Fruit fly (Drosophila melanogaster) whole organism, embryonic: ENCODE measurements around the gene Jhbp2.
A peak's percentile ranks its signal among the peaks of the same experiment; 100 is the strongest.

Experiments
- Adf1 ChIP-seq: fragments of 200-800 bp; sonication (Bioruptor generic); IDR thresholded peaks from 2 replicates; pipeline ENCODE4 v1.3.6; 2022; ENCODE audit warnings: missing biosample characterization, missing genetic modification characterization
- BEAF-32 ChIP-seq: fragments of 200-800 bp; sonication (Bioruptor generic); optimal IDR thresholded peaks from 3 replicates; lab custom pipeline; 2017; ENCODE audit warnings: missing biosample characterization, missing genetic modification characterization, mild to moderate bottlenecking, moderate library complexity, missing genetic modification reagents
- Bdp1 ChIP-seq: fragments of 200-800 bp; sonication (Bioruptor generic); optimal IDR thresholded peaks from 3 replicates; lab custom pipeline; 2016; ENCODE audit warnings: missing biosample characterization, missing genetic modification characterization
- Blimp-1 ChIP-seq: fragments of 200-800 bp; sonication (Bioruptor generic); optimal IDR thresholded peaks from 3 replicates; lab custom pipeline; 2018; ENCODE audit warnings: missing biosample characterization, missing genetic modification characterization, mild to moderate bottlenecking, moderate library complexity, missing genetic modification reagents
- CG10147 ChIP-seq: fragments of 200-800 bp; sonication (Bioruptor generic); optimal IDR thresholded peaks from 2 replicates; lab custom pipeline; 2019; ENCODE audit warnings: missing biosample characterization, mild to moderate bottlenecking, missing genetic modification characterization, moderate library complexity
- CG1024 ChIP-seq: fragments of 200-800 bp; sonication (Bioruptor generic); IDR thresholded peaks from 2 replicates; pipeline ENCODE4 v1.3.6; 2022; ENCODE audit warnings: missing biosample characterization, missing genetic modification characterization
- CG10565 ChIP-seq: fragments of 200-800 bp; sonication (Bioruptor generic); optimal IDR thresholded peaks from 3 replicates; lab custom pipeline; 2016; ENCODE audit warnings: missing biosample characterization, mild to moderate bottlenecking, missing genetic modification characterization
- CG11398 ChIP-seq: fragments of 200-800 bp; sonication (Bioruptor generic); optimal IDR thresholded peaks from 2 replicates; lab custom pipeline; 2016; ENCODE audit warnings: missing biosample characterization, missing genetic modification characterization
- CG11696 ChIP-seq: fragments of 200-800 bp; sonication (Bioruptor generic); IDR thresholded peaks from 2 replicates; pipeline ENCODE4 v1.3.6; 2022; ENCODE audit warnings: missing biosample characterization, missing genetic modification characterization
- CG13894 ChIP-seq: fragments of 200-800 bp; sonication (Bioruptor generic); optimal IDR thresholded peaks from 3 replicates; lab custom pipeline; 2018; ENCODE audit warnings: missing biosample characterization, mild to moderate bottlenecking, missing genetic modification characterization, moderate library complexity
- CG15073 ChIP-seq: fragments of 200-800 bp; sonication (Bioruptor generic); optimal IDR thresholded peaks from 2 replicates; lab custom pipeline; 2016; ENCODE audit warnings: missing biosample characterization, missing genetic modification characterization
- CG17359 ChIP-seq: fragments of 200-800 bp; sonication (Bioruptor generic); optimal IDR thresholded peaks from 3 replicates; lab custom pipeline; 2018; ENCODE audit warnings: missing biosample characterization, mild to moderate bottlenecking, missing genetic modification characterization, moderate library complexity
- CG2120 ChIP-seq: fragments of 200-800 bp; sonication (Bioruptor generic); optimal IDR thresholded peaks from 3 replicates; lab custom pipeline; 2016; ENCODE audit warnings: missing biosample characterization, missing genetic modification characterization
- CG2129 ChIP-seq: fragments of 200-800 bp; sonication (Bioruptor generic); IDR thresholded peaks from 2 replicates; pipeline ENCODE4 v1.3.6; 2022; ENCODE audit warnings: missing biosample characterization, missing genetic modification characterization; ENCODE audit not compliant: partially characterized antibody
- CG2712 ChIP-seq: fragments of 200-800 bp; optimal IDR thresholded peaks from 3 replicates; lab custom pipeline; 2019; ENCODE audit warnings: missing biosample characterization, mild to moderate bottlenecking, missing genetic modification characterization, moderate library complexity
- CG30431 ChIP-seq: fragments of 200-800 bp; sonication (Bioruptor generic); optimal IDR thresholded peaks from 2 replicates; lab custom pipeline; 2017; ENCODE audit warnings: missing biosample characterization, missing genetic modification characterization
- CG31365 ChIP-seq: fragments of 200-800 bp; sonication (Bioruptor generic); optimal IDR thresholded peaks from 2 replicates; lab custom pipeline; 2018; ENCODE audit warnings: missing biosample characterization, mild to moderate bottlenecking, missing genetic modification characterization
- CG3163 ChIP-seq: fragments of 200-800 bp; sonication (Bioruptor generic); optimal IDR thresholded peaks from 3 replicates; lab custom pipeline; 2016; ENCODE audit warnings: missing biosample characterization, missing genetic modification characterization
- CG3847 ChIP-seq: fragments of 200-800 bp; sonication (Bioruptor generic); IDR thresholded peaks from 2 replicates; pipeline ENCODE4 v1.3.6; 2022; ENCODE audit warnings: missing biosample characterization, missing genetic modification characterization
- CG4360 ChIP-seq: fragments of 200-800 bp; sonication (Bioruptor generic); IDR thresholded peaks from 2 replicates; pipeline ENCODE4 v1.3.6; 2022; ENCODE audit warnings: missing biosample characterization, missing genetic modification characterization
- CG4617 ChIP-seq: fragments of 200-800 bp; sonication (Bioruptor generic); optimal IDR thresholded peaks from 3 replicates; lab custom pipeline; 2016; ENCODE audit warnings: missing biosample characterization, missing genetic modification characterization, borderline replicate concordance
- CG6813 ChIP-seq: fragments of 200-800 bp; sonication (Bioruptor generic); optimal IDR thresholded peaks from 2 replicates; lab custom pipeline; 2017; ENCODE audit warnings: missing biosample characterization, missing genetic modification characterization, mild to moderate bottlenecking, moderate library complexity, missing genetic modification reagents
- CG7987 ChIP-seq: fragments of 200-800 bp; sonication (Bioruptor generic); optimal IDR thresholded peaks from 2 replicates; lab custom pipeline; 2018; ENCODE audit warnings: missing biosample characterization, mild to moderate bottlenecking, missing genetic modification characterization, moderate library complexity
- CG8388 ChIP-seq: fragments of 200-800 bp; sonication (Bioruptor generic); optimal IDR thresholded peaks from 2 replicates; lab custom pipeline; 2019; ENCODE audit warnings: missing biosample characterization, mild to moderate bottlenecking, missing genetic modification characterization, moderate library complexity
- D ChIP-seq, 2 experiments: fragments of 200-800 bp in 1 of 2; fragments of >200 bp in 1 of 2; sonication (Bioruptor generic) in 1 of 2; optimal IDR thresholded peaks; 2 replicates in 1 of 2; 3 replicates in 1 of 2; lab custom pipeline; 2017; ENCODE audit warnings: mild to moderate bottlenecking in 1 of 2, missing biosample characterization in 1 of 2, missing genetic modification characterization in 1 of 2, missing genetic modification reagents in 1 of 2
- Dbx ChIP-seq: fragments of 200-800 bp; sonication (Bioruptor generic); IDR thresholded peaks from 3 replicates; pipeline ENCODE4 v1.3.6; 2022; ENCODE audit warnings: missing biosample characterization, missing genetic modification characterization
- Gug ChIP-seq: fragments of 200-800 bp; sonication (Bioruptor generic); IDR thresholded peaks from 4 replicates; pipeline ENCODE4 v1.3.6; 2022; ENCODE audit warnings: missing biosample characterization, missing genetic modification characterization
- HLH54F ChIP-seq: fragments of 200-800 bp; sonication (Bioruptor generic); optimal IDR thresholded peaks from 3 replicates; lab custom pipeline; 2016; ENCODE audit warnings: missing biosample characterization, missing genetic modification characterization
- Hmx ChIP-seq: fragments of 200-800 bp; sonication (Bioruptor generic); optimal IDR thresholded peaks from 2 replicates; lab custom pipeline; 2016; ENCODE audit warnings: missing biosample characterization, missing genetic modification characterization
- Mad ChIP-seq: fragments of 200-800 bp; sonication (Bioruptor generic); optimal IDR thresholded peaks from 2 replicates; lab custom pipeline; 2016; ENCODE audit warnings: missing biosample characterization, missing genetic modification characterization
- Oaz ChIP-seq: fragments of 200-800 bp; sonication (Bioruptor generic); IDR thresholded peaks from 2 replicates; pipeline ENCODE4 v1.3.6; 2022; ENCODE audit warnings: missing biosample characterization, missing genetic modification characterization
- Sin3A ChIP-seq: fragments of >200 bp; optimal IDR thresholded peaks from 2 replicates; lab custom pipeline; 2018
- chif ChIP-seq, 2 experiments: fragments of 200-800 bp; sonication (Bioruptor generic); optimal IDR thresholded peaks; 3 replicates each; lab custom pipeline; 2016; ENCODE audit warnings: missing biosample characterization in 2 of 2, missing genetic modification characterization in 2 of 2
- exex ChIP-seq: fragments of 200-800 bp; sonication (Bioruptor generic); optimal IDR thresholded peaks from 4 replicates; lab custom pipeline; 2018; ENCODE audit warnings: missing biosample characterization, mild to moderate bottlenecking, missing genetic modification characterization, moderate library complexity
- ftz-f1 ChIP-seq: fragments of 200-800 bp; sonication (Bioruptor generic); optimal IDR thresholded peaks from 2 replicates; lab custom pipeline; 2016; ENCODE audit warnings: missing biosample characterization, missing genetic modification characterization
- kni ChIP-seq: fragments of 200-800 bp; sonication (Bioruptor generic); optimal IDR thresholded peaks from 3 replicates; lab custom pipeline; 2017; ENCODE audit warnings: mild to moderate bottlenecking, missing biosample characterization, missing genetic modification reagents, missing genetic modification characterization
- knrl ChIP-seq: fragments of 200-800 bp; sonication (Bioruptor generic); IDR thresholded peaks from 3 replicates; pipeline ENCODE4 v1.3.6; 2022; ENCODE audit warnings: missing biosample characterization, missing genetic modification characterization; ENCODE audit not compliant: partially characterized antibody
- lmd ChIP-seq: fragments of 200-800 bp; sonication (Bioruptor generic); IDR thresholded peaks from 2 replicates; pipeline ENCODE4 v1.3.6; 2022; ENCODE audit warnings: missing biosample characterization, missing genetic modification characterization
- luna ChIP-seq: fragments of 200-800 bp; sonication (Bioruptor generic); optimal IDR thresholded peaks from 2 replicates; lab custom pipeline; 2016; ENCODE audit warnings: missing biosample characterization, missing genetic modification characterization
- oc ChIP-seq: fragments of 200-800 bp; sonication (Bioruptor generic); optimal IDR thresholded peaks from 2 replicates; lab custom pipeline; 2018; ENCODE audit warnings: missing biosample characterization, mild to moderate bottlenecking, missing genetic modification characterization, moderate library complexity
- pita ChIP-seq: fragments of 200-800 bp; sonication (Bioruptor generic); optimal IDR thresholded peaks from 2 replicates; lab custom pipeline; 2017; ENCODE audit warnings: missing biosample characterization, mild to moderate bottlenecking, missing genetic modification characterization
- prd ChIP-seq, 3 experiments: fragments of >200 bp in 2 of 3; fragments of 200-800 bp in 1 of 3; sonication (Bioruptor generic) in 1 of 3; optimal IDR thresholded peaks in 2 of 3; IDR thresholded peaks in 1 of 3; 2 replicates in 2 of 3; 3 replicates in 1 of 3; pipeline versions ENCODE4 v1.3.6 to Lab custom; 2017 to 2022; ENCODE audit warnings: missing biosample characterization in 1 of 3, missing genetic modification characterization in 1 of 3
- scrt ChIP-seq: fragments of 200-800 bp; sonication (Bioruptor generic); optimal IDR thresholded peaks from 2 replicates; lab custom pipeline; 2018; ENCODE audit warnings: missing biosample characterization, mild to moderate bottlenecking, missing genetic modification characterization, moderate library complexity
- sens ChIP-seq: fragments of 200-800 bp; sonication (Bioruptor generic); peaks from one replicate; lab custom pipeline; 2016; ENCODE audit warnings: missing biosample characterization, missing genetic modification characterization
- shn ChIP-seq: fragments of 200-800 bp; sonication (Bioruptor generic); optimal IDR thresholded peaks from 3 replicates; lab custom pipeline; 2016; ENCODE audit warnings: missing biosample characterization, missing genetic modification characterization
- sima ChIP-seq: fragments of 200-800 bp; sonication (Bioruptor generic); optimal IDR thresholded peaks from 2 replicates; lab custom pipeline; 2016; ENCODE audit warnings: missing biosample characterization, missing genetic modification characterization
- sob ChIP-seq: fragments of 200-800 bp; sonication (Bioruptor generic); IDR thresholded peaks from 2 replicates; pipeline ENCODE4 v1.3.6; 2022; ENCODE audit warnings: missing biosample characterization, missing genetic modification characterization
- stwl ChIP-seq: fragments of 200-800 bp; sonication (Bioruptor generic); optimal IDR thresholded peaks from 3 replicates; lab custom pipeline; 2018; ENCODE audit warnings: missing biosample characterization, mild to moderate bottlenecking, missing genetic modification characterization, moderate library complexity
- zf30C ChIP-seq: fragments of 200-800 bp; sonication (Bioruptor generic); optimal IDR thresholded peaks from 3 replicates; lab custom pipeline; 2018; ENCODE audit warnings: missing biosample characterization, mild to moderate bottlenecking, missing genetic modification characterization

The Jhbp2 gene

dm6 chr3R:4970415-4971140, 9.4 kb upstream of the Jhbp2 start (continued):
- peak; percentile 67 for TF ChIP-seq CG3163 (GFP tag; lab: Kevin White, UChicago)
- TF ChIP-seq CG2120, result peak; percentile 69
- no peak for TF ChIP-seq Sin3A (lab: Kevin White, UChicago)
- no peak for TF ChIP-seq D (optimal IDR thresholded peaks at IDR 0.05; lab: Kevin White, UChicago)
- TF ChIP-seq D (GFP tag; optimal IDR thresholded peaks at IDR 0.05; lab: Kevin White, UChicago), result no peak
- TF ChIP-seq Hmx (GFP tag; lab: Kevin White, UChicago), result no peak
- peak; percentile 44 for TF ChIP-seq Mad (GFP tag; lab: Kevin White, UChicago)
- TF ChIP-seq HLH54F (GFP tag; lab: Kevin White, UChicago), result peak; percentile 70
- TF ChIP-seq sens (GFP tag; lab: Kevin White, UChicago), result peak; percentile 71
- TF ChIP-seq CG15073 (GFP tag; lab: Kevin White, UChicago), result no peak
- no peak for TF ChIP-seq zf30C
- TF ChIP-seq CG4360, result no peak
- TF ChIP-seq lmd, result peak; percentile 72
- TF ChIP-seq Bdp1, result no peak
- TF ChIP-seq sima (GFP tag; lab: Kevin White, UChicago), result no peak
- no peak for TF ChIP-seq CG30431 (GFP tag; lab: Kevin White, UChicago)
- TF ChIP-seq BEAF-32 (GFP tag; lab: Kevin White, UChicago), result peak; percentile 7
- TF ChIP-seq Adf1 (GFP tag; lab: Robert Waterston, UW), result no peak
- TF ChIP-seq prd (optimal IDR thresholded peaks at IDR 0.05; lab: Kevin White, UChicago), result no peak
- TF ChIP-seq prd (GFP tag; IDR thresholded peaks at IDR 0.05; lab: Robert Waterston, UW), result peak; percentile 74
- TF ChIP-seq CG3847, result peak; percentile 73
- TF ChIP-seq CG11398, result no peak
- no peak for TF ChIP-seq CG6813
- peak; percentile 97 for TF ChIP-seq pita (GFP tag; lab: Kevin White, UChicago)
- TF ChIP-seq CG17359, result peak; percentile 22
- peak; percentile 35 for TF ChIP-seq luna (GFP tag; lab: Kevin White, UChicago)
- TF ChIP-seq chif (GFP tag; optimal IDR thresholded peaks at IDR 0.05; lab: Kevin White, UChicago), result peak; percentile 55 to 78
- no peak for TF ChIP-seq exex
- TF ChIP-seq scrt, result no peak
- no peak for TF ChIP-seq CG11696 (GFP tag; lab: Robert Waterston, UW)
- peak; percentile 100 for TF ChIP-seq CG31365 (tag; lab: Kevin White, UChicago)
- peak; percentile 62 for TF ChIP-seq CG7987
- TF ChIP-seq Gug (GFP tag; lab: Robert Waterston, UW), result peak; percentile 41; the same call in 2 of the 4 replicates
- TF ChIP-seq CG2129 (GFP tag; lab: Robert Waterston, UW), result no peak
- TF ChIP-seq CG8388 (GFP tag; lab: Kevin White, UChicago), result no peak
- TF ChIP-seq CG10565 (GFP tag; lab: Kevin White, UChicago), result no peak
- TF ChIP-seq CG13894, result peak; percentile 86
- TF ChIP-seq kni (GFP tag; lab: Kevin White, UChicago), result no peak
- peak; percentile 58 for TF ChIP-seq CG2712 (tag; lab: Kevin White, UChicago)
- TF ChIP-seq stwl (tag; lab: Kevin White, UChicago), result peak; percentile 17
- peak; percentile 31 for TF ChIP-seq CG10147 (GFP tag; lab: Kevin White, UChicago)
- peak; percentile 66 for TF ChIP-seq CG1024 (GFP tag; lab: Robert Waterston, UW)
- TF ChIP-seq CG4617 (GFP tag; lab: Kevin White, UChicago), result no peak
- TF ChIP-seq shn (GFP tag; lab: Kevin White, UChicago), result peak; percentile 70
- TF ChIP-seq knrl (GFP tag; lab: Robert Waterston, UW), result peak; percentile 82
- peak; percentile 12 for TF ChIP-seq ftz-f1 (GFP tag; lab: Kevin White, UChicago)
- TF ChIP-seq Oaz, result 0 out of 2 replicates have a peak, but pooled peaks have one; percentile 31
- peak; percentile 86 for TF ChIP-seq Dbx (GFP tag; lab: Robert Waterston, UW)
- TF ChIP-seq oc, result no peak
- TF ChIP-seq Blimp-1 (GFP tag; lab: Kevin White, UChicago), result peak; percentile 80
- TF ChIP-seq sob (GFP tag; lab: Robert Waterston, UW), result peak; percentile 79
